Fruit fly (Drosophila melanogaster) whole organism, embryonic: Measurements from ENCODE around the gene CG10252.

ENCODE experiments used
- B-H1 ChIP-seq: fragments of 200-800 bp; sonication (Bioruptor generic); IDR thresholded peaks from 3 replicates; pipeline ENCODE4 v1.3.6; 2022; ENCODE audit warnings: missing biosample characterization, missing genetic modification characterization
- CG10274 ChIP-seq: fragments of 200-800 bp; sonication (Bioruptor generic); optimal IDR thresholded peaks from 3 replicates; lab custom pipeline; 2017; ENCODE audit warnings: missing biosample characterization, mild to moderate bottlenecking, missing genetic modification characterization
- CG11695 ChIP-seq: fragments of 200-800 bp; sonication (Bioruptor generic); IDR thresholded peaks from 3 replicates; pipeline ENCODE4 v1.3.6; 2022; ENCODE audit warnings: missing biosample characterization, missing genetic modification characterization
- CG1233 ChIP-seq: fragments of 200-800 bp; sonication (Bioruptor generic); optimal IDR thresholded peaks from 4 replicates; lab custom pipeline; 2018; ENCODE audit warnings: missing biosample characterization, mild to moderate bottlenecking, missing genetic modification characterization
- CG12391 ChIP-seq: fragments of 200-800 bp; sonication (Bioruptor generic); optimal IDR thresholded peaks from 3 replicates; lab custom pipeline; 2018; ENCODE audit warnings: missing biosample characterization, mild to moderate bottlenecking, missing genetic modification characterization, moderate library complexity
- CG14014 ChIP-seq: fragments of 200-800 bp; sonication (Bioruptor generic); IDR thresholded peaks from 2 replicates; pipeline ENCODE4 v1.3.6; 2022; ENCODE audit warnings: missing biosample characterization, missing genetic modification characterization
- CG15269 ChIP-seq: fragments of 200-800 bp; sonication (Bioruptor generic); optimal IDR thresholded peaks from 2 replicates; lab custom pipeline; 2018; ENCODE audit warnings: missing biosample characterization, mild to moderate bottlenecking, missing genetic modification characterization, moderate library complexity
- CG16815 ChIP-seq: fragments of 200-800 bp; sonication (Bioruptor generic); optimal IDR thresholded peaks from 3 replicates; lab custom pipeline; 2017; ENCODE audit warnings: missing biosample characterization, mild to moderate bottlenecking, missing genetic modification characterization
- CG17829 ChIP-seq: fragments of 200-800 bp; optimal IDR thresholded peaks from 2 replicates; lab custom pipeline; 2019; ENCODE audit warnings: missing biosample characterization, mild to moderate bottlenecking, missing genetic modification characterization, moderate library complexity
- CG2116 ChIP-seq: fragments of 200-800 bp; sonication (Bioruptor generic); optimal IDR thresholded peaks from 3 replicates; lab custom pipeline; 2018; ENCODE audit warnings: missing biosample characterization, mild to moderate bottlenecking, missing genetic modification characterization
- CG2120 ChIP-seq: fragments of 200-800 bp; sonication (Bioruptor generic); optimal IDR thresholded peaks from 3 replicates; lab custom pipeline; 2016; ENCODE audit warnings: missing biosample characterization, missing genetic modification characterization
- CG2875 ChIP-seq: fragments of 200-800 bp; sonication (Bioruptor generic); optimal IDR thresholded peaks from 2 replicates; lab custom pipeline; 2017; ENCODE audit warnings: missing biosample characterization, mild to moderate bottlenecking, missing genetic modification characterization, missing genetic modification reagents
- CG31224 ChIP-seq: fragments of 200-800 bp; sonication (Bioruptor generic); IDR thresholded peaks from 2 replicates; pipeline ENCODE4 v1.3.6; 2022; ENCODE audit warnings: missing biosample characterization, missing genetic modification characterization
- CG3163 ChIP-seq: fragments of 200-800 bp; sonication (Bioruptor generic); optimal IDR thresholded peaks from 3 replicates; lab custom pipeline; 2016; ENCODE audit warnings: missing biosample characterization, missing genetic modification characterization
- CG32767 ChIP-seq: fragments of 200-800 bp; sonication (Bioruptor generic); IDR thresholded peaks from 2 replicates; pipeline ENCODE4 v1.3.6; 2022; ENCODE audit warnings: missing biosample characterization, missing genetic modification characterization
- CG6683 ChIP-seq: fragments of 200-800 bp; sonication (Bioruptor generic); optimal IDR thresholded peaks from 2 replicates; lab custom pipeline; 2017; ENCODE audit warnings: missing biosample characterization, mild to moderate bottlenecking, missing genetic modification characterization, missing genetic modification reagents
- CG7271 ChIP-seq: fragments of 200-800 bp; sonication (Bioruptor generic); optimal IDR thresholded peaks from 2 replicates; lab custom pipeline; 2018; ENCODE audit warnings: missing biosample characterization, mild to moderate bottlenecking, missing genetic modification characterization, moderate library complexity
- CG7372 ChIP-seq: fragments of 200-800 bp; sonication (Bioruptor generic); IDR thresholded peaks from 2 replicates; pipeline ENCODE4 v1.3.6; 2022; ENCODE audit warnings: missing biosample characterization, missing genetic modification characterization
- CG7928 ChIP-seq: fragments of 200-800 bp; sonication (Bioruptor generic); optimal IDR thresholded peaks from 2 replicates; lab custom pipeline; 2017; ENCODE audit warnings: missing biosample characterization, mild to moderate bottlenecking, missing genetic modification characterization
- CG7963 ChIP-seq: fragments of 200-800 bp; sonication (Bioruptor generic); IDR thresholded peaks from 3 replicates; pipeline ENCODE4 v1.3.6; 2022; ENCODE audit warnings: missing biosample characterization, missing genetic modification characterization; ENCODE audit not compliant: partially characterized antibody
- CG9817 ChIP-seq: fragments of 200-800 bp; sonication (Bioruptor generic); optimal IDR thresholded peaks from 2 replicates; lab custom pipeline; 2018; ENCODE audit warnings: missing biosample characterization, mild to moderate bottlenecking, missing genetic modification characterization, moderate library complexity
- CoRest ChIP-seq: fragments of 200-800 bp; sonication (Bioruptor generic); optimal IDR thresholded peaks from 3 replicates; lab custom pipeline; 2018; ENCODE audit warnings: missing biosample characterization, mild to moderate bottlenecking, missing genetic modification characterization, moderate library complexity
- Dp ChIP-seq: fragments of 200-800 bp; sonication (Bioruptor generic); optimal IDR thresholded peaks from 2 replicates; lab custom pipeline; 2018; ENCODE audit warnings: missing biosample characterization, mild to moderate bottlenecking, missing genetic modification characterization, moderate library complexity
- Dref ChIP-seq: fragments of 200-800 bp; sonication (Bioruptor generic); IDR thresholded peaks from 2 replicates; pipeline ENCODE4 v1.3.6; 2022; ENCODE audit warnings: missing biosample characterization, missing genetic modification characterization
- Fer1 ChIP-seq: fragments of 200-800 bp; sonication (Bioruptor generic); optimal IDR thresholded peaks from 2 replicates; lab custom pipeline; 2017; ENCODE audit warnings: missing biosample characterization, mild to moderate bottlenecking, missing genetic modification characterization
- Fer3 ChIP-seq: fragments of 200-800 bp; sonication (Bioruptor generic); optimal IDR thresholded peaks from 2 replicates; lab custom pipeline; 2018; ENCODE audit warnings: missing biosample characterization, mild to moderate bottlenecking, missing genetic modification characterization, moderate library complexity
- Hsf ChIP-seq: fragments of 200-800 bp; sonication (Bioruptor generic); optimal IDR thresholded peaks from 3 replicates; lab custom pipeline; 2016; ENCODE audit warnings: missing biosample characterization, missing genetic modification characterization
- Mad ChIP-seq: fragments of 200-800 bp; sonication (Bioruptor generic); optimal IDR thresholded peaks from 2 replicates; lab custom pipeline; 2016; ENCODE audit warnings: missing biosample characterization, missing genetic modification characterization
- Nf-YC ChIP-seq: fragments of 200-800 bp; optimal IDR thresholded peaks from 3 replicates; lab custom pipeline; 2019; ENCODE audit warnings: missing biosample characterization, mild to moderate bottlenecking, missing genetic modification characterization, moderate library complexity
- Pdp1 ChIP-seq, 2 experiments: fragments of 200-800 bp; sonication (Bioruptor generic); optimal IDR thresholded peaks; 3 replicates each; lab custom pipeline; 2016; ENCODE audit warnings: missing biosample characterization in 2 of 2, missing genetic modification characterization in 2 of 2, mild to moderate bottlenecking in 1 of 2, moderate library complexity in 1 of 2
- Spps ChIP-seq: fragments of 200-800 bp; sonication (Bioruptor generic); optimal IDR thresholded peaks from 2 replicates; lab custom pipeline; 2018; ENCODE audit warnings: missing biosample characterization, mild to moderate bottlenecking, missing genetic modification characterization
- Usf ChIP-seq: fragments of 200-800 bp; sonication (Bioruptor generic); optimal IDR thresholded peaks from 2 replicates; lab custom pipeline; 2017; ENCODE audit warnings: missing genotype, missing biosample characterization, missing genetic modification characterization
- abd-A ChIP-seq: fragments of 200-800 bp; sonication (Bioruptor generic); optimal IDR thresholded peaks from 3 replicates; lab custom pipeline; 2019; ENCODE audit warnings: missing biosample characterization, mild to moderate bottlenecking, missing genetic modification characterization, moderate library complexity
- az2 ChIP-seq: fragments of 200-800 bp; sonication (Bioruptor generic); optimal IDR thresholded peaks from 3 replicates; lab custom pipeline; 2016; ENCODE audit warnings: missing biosample characterization, missing genetic modification characterization
- bowl ChIP-seq: fragments of 200-800 bp; sonication (Bioruptor generic); IDR thresholded peaks from 2 replicates; pipeline ENCODE4 v1.3.6; 2022; ENCODE audit warnings: missing biosample characterization, missing genetic modification characterization
- dimm ChIP-seq: fragments of 200-800 bp; sonication (Bioruptor generic); IDR thresholded peaks from 2 replicates; pipeline ENCODE4 v1.3.6; 2022; ENCODE audit warnings: missing biosample characterization, missing genetic modification characterization
- esg ChIP-seq: fragments of 200-800 bp; sonication (Bioruptor generic); conservative IDR thresholded peaks from 2 replicates; pipeline ENCODE4 v1.3.6; 2022; ENCODE audit warnings: missing biosample characterization, missing genetic modification characterization
- exex ChIP-seq: fragments of 200-800 bp; sonication (Bioruptor generic); optimal IDR thresholded peaks from 4 replicates; lab custom pipeline; 2018; ENCODE audit warnings: missing biosample characterization, mild to moderate bottlenecking, missing genetic modification characterization, moderate library complexity
- gsb-n ChIP-seq: fragments of 200-800 bp; sonication (Bioruptor generic); optimal IDR thresholded peaks from 3 replicates; lab custom pipeline; 2018; ENCODE audit warnings: missing biosample characterization, mild to moderate bottlenecking, missing genetic modification characterization
- hbn ChIP-seq: fragments of 200-800 bp; sonication (Bioruptor generic); IDR thresholded peaks from 2 replicates; pipeline ENCODE4 v1.3.6; 2022; ENCODE audit warnings: missing biosample characterization, missing genetic modification characterization; ENCODE audit not compliant: partially characterized antibody
- kni ChIP-seq: fragments of 200-800 bp; sonication (Bioruptor generic); optimal IDR thresholded peaks from 3 replicates; lab custom pipeline; 2017; ENCODE audit warnings: mild to moderate bottlenecking, missing biosample characterization, missing genetic modification reagents, missing genetic modification characterization
- knrl ChIP-seq: fragments of 200-800 bp; sonication (Bioruptor generic); IDR thresholded peaks from 3 replicates; pipeline ENCODE4 v1.3.6; 2022; ENCODE audit warnings: missing biosample characterization, missing genetic modification characterization; ENCODE audit not compliant: partially characterized antibody
- lola ChIP-seq, 3 experiments: fragments of >200 bp in 2 of 3; fragments of 200-800 bp in 1 of 3; sonication (Bioruptor generic) in 1 of 3; optimal IDR thresholded peaks; 2 replicates each; lab custom pipeline; 2017 to 2019; ENCODE audit warnings: missing biosample characterization in 3 of 3, missing genetic modification characterization in 3 of 3, mild to moderate bottlenecking in 1 of 3, moderate library complexity in 1 of 3
- run ChIP-seq: fragments of 200-800 bp; sonication (Bioruptor generic); optimal IDR thresholded peaks from 3 replicates; lab custom pipeline; 2018; ENCODE audit warnings: missing biosample characterization, mild to moderate bottlenecking, missing genetic modification characterization
- sisA ChIP-seq: fragments of 200-800 bp; sonication (Bioruptor generic); IDR thresholded peaks from 2 replicates; pipeline ENCODE4 v1.3.6; 2022; ENCODE audit warnings: missing biosample characterization, missing genetic modification characterization
- vfl ChIP-seq: fragments of 200-800 bp; sonication (Bioruptor generic); optimal IDR thresholded peaks from 2 replicates; lab custom pipeline; 2016; ENCODE audit warnings: missing biosample characterization, missing genetic modification characterization
- wor ChIP-seq: fragments of 200-800 bp; sonication (Bioruptor generic); IDR thresholded peaks from 2 replicates; pipeline ENCODE4 v1.3.6; 2022; ENCODE audit warnings: missing biosample characterization, missing genetic modification characterization
- z ChIP-seq: fragments of 200-800 bp; sonication (Bioruptor generic); IDR thresholded peaks from 3 replicates; pipeline ENCODE4 v1.3.6; 2022; ENCODE audit warnings: missing biosample characterization, missing genetic modification characterization

Gene CG10252

dm6 chr3R:23678349-23679193, 17.5 kb downstream of the CG10252 start, which contains the start of gene GILT2 (continued):
- TF ChIP-seq bowl (GFP tag; lab: Robert Waterston, UW) (peak; percentile 87), CG2120 (GFP tag; lab: Kevin White, UChicago) (peak; percentile 89), CG2875 (GFP tag; lab: Kevin White, UChicago) (peak; percentile 82), CG7928 (GFP tag; lab: Kevin White, UChicago) (peak; percentile 47), sisA (GFP tag; lab: Robert Waterston, UW) (peak; percentile 90), hbn (GFP tag; lab: Robert Waterston, UW) (no peak), CG7271 (tag; lab: Kevin White, UChicago) (peak; percentile 87), esg (peak; percentile 89), abd-A (tag; lab: Kevin White, UChicago) (no peak), wor (GFP tag; lab: Robert Waterston, UW) (peak; percentile 75), knrl (no peak), dimm (peak; percentile 80), Spps (peak; percentile 84), CoRest (peak; percentile 93), az2 (GFP tag; lab: Kevin White, UChicago) (peak; percentile 90), CG14014 (GFP tag; lab: Robert Waterston, UW) (peak; percentile 94), CG9817 (peak; percentile 80), kni (GFP tag; lab: Kevin White, UChicago) (peak; percentile 53), CG2116 (peak; percentile 52), lola (GFP tag; optimal IDR thresholded peaks at IDR 0.05; lab: Kevin White, UChicago) (peak in 1 of 3 experiments; percentile 88), CG6683 (GFP tag; lab: Kevin White, UChicago) (peak; percentile 88), Dp (GFP tag; lab: Kevin White, UChicago) (no peak), CG7372 (GFP tag; lab: Robert Waterston, UW) (peak; percentile 80), vfl (GFP tag; lab: Kevin White, UChicago) (peak; percentile 48), gsb-n (tag; lab: Kevin White, UChicago) (peak; percentile 86), CG12391 (tag; lab: Kevin White, UChicago) (peak; percentile 94), CG11695 (GFP tag; lab: Robert Waterston, UW) (peak; percentile 90), Fer1 (GFP tag; lab: Kevin White, UChicago) (peak; percentile 95), Usf (GFP tag; lab: Kevin White, UChicago) (peak; percentile 69), CG17829 (peak; percentile 92), CG7963 (GFP tag; lab: Robert Waterston, UW) (no peak), CG32767 (GFP tag; lab: Robert Waterston, UW) (peak; percentile 94), Hsf (GFP tag; lab: Kevin White, UChicago) (peak; percentile 80), Fer3 (tag; lab: Kevin White, UChicago) (peak; percentile 93), CG15269 (tag; lab: Kevin White, UChicago) (peak; percentile 95), Mad (GFP tag; lab: Kevin White, UChicago) (peak; percentile 75), CG3163 (GFP tag; lab: Kevin White, UChicago) (no peak), B-H1 (peak; percentile 78), Dref (GFP tag; lab: Robert Waterston, UW) (no peak), CG31224 (GFP tag; lab: Robert Waterston, UW) (peak; percentile 85), run (tag; lab: Kevin White, UChicago) (peak; percentile 83), z (GFP tag; lab: Robert Waterston, UW) (peak; percentile 36; the same call in 1 of the 3 replicates), exex (tag; lab: Kevin White, UChicago) (peak; percentile 78), Nf-YC (peak; percentile 78), CG16815 (peak; percentile 74), CG1233 (peak; percentile 91), Pdp1 (GFP tag; optimal IDR thresholded peaks at IDR 0.05; lab: Kevin White, UChicago) (peak; percentile 55), CG10274 (peak; percentile 67)
